Fruit fly (Drosophila melanogaster) whole organism, pupa: ENCODE results near the gene CG31286.

Source experiments
- CG15710 ChIP-seq: fragments of 200-800 bp; sonication (Bioruptor generic); optimal IDR thresholded peaks from 2 replicates; lab custom pipeline; 2018; ENCODE audit warnings: missing biosample characterization, mild to moderate bottlenecking, missing genetic modification characterization, moderate library complexity
- CG8301 ChIP-seq: fragments of 200-800 bp; sonication (Bioruptor generic); optimal IDR thresholded peaks from 2 replicates; lab custom pipeline; 2018; ENCODE audit warnings: missing biosample characterization, mild to moderate bottlenecking, missing genetic modification characterization
- CG9948 ChIP-seq: fragments of 200-800 bp; sonication (Bioruptor generic); optimal IDR thresholded peaks from 2 replicates; lab custom pipeline; 2018; ENCODE audit warnings: missing biosample characterization, mild to moderate bottlenecking, missing genetic modification characterization, moderate library complexity
- Pif1A ChIP-seq: fragments of 200-800 bp; sonication (Bioruptor generic); optimal IDR thresholded peaks from 3 replicates; lab custom pipeline; 2016; ENCODE audit warnings: missing biosample characterization, missing genetic modification characterization
- fd96Ca ChIP-seq: fragments of 200-800 bp; sonication (Bioruptor generic); IDR thresholded peaks from 3 replicates; pipeline ENCODE4 v1.3.6; 2022; ENCODE audit warnings: missing biosample characterization, missing genetic modification characterization
- gl ChIP-seq: fragments of 200-800 bp; sonication (Bioruptor generic); optimal IDR thresholded peaks from 2 replicates; lab custom pipeline; 2018; ENCODE audit warnings: missing biosample characterization, mild to moderate bottlenecking, missing genetic modification characterization
- rn ChIP-seq: fragments of 200-800 bp; sonication (Bioruptor generic); IDR thresholded peaks from 2 replicates; pipeline ENCODE4 v1.3.6; 2022; ENCODE audit warnings: missing biosample characterization, missing genetic modification characterization

- TF ChIP-seq fd96Ca (GFP tag; lab: Robert Waterston, UW): no peak
- no peak for TF ChIP-seq Pif1A (GFP tag; lab: Kevin White, UChicago)
- TF ChIP-seq CG8301 (tag; lab: Kevin White, UChicago): no peak
- TF ChIP-seq rn (GFP tag; lab: Robert Waterston, UW): no peak
- no peak for TF ChIP-seq CG9948 (tag; lab: Kevin White, UChicago)
- TF ChIP-seq gl (tag; lab: Kevin White, UChicago): no peak
- no peak for TF ChIP-seq CG15710 (tag; lab: Kevin White, UChicago)
These were observed 22.2 kb downstream of the CG31286 start for dm6 chr3R:6663289-6663666.
